Worm (Caenorhabditis elegans): Measurements from ENCODE around the gene lir-2.

DNA sequence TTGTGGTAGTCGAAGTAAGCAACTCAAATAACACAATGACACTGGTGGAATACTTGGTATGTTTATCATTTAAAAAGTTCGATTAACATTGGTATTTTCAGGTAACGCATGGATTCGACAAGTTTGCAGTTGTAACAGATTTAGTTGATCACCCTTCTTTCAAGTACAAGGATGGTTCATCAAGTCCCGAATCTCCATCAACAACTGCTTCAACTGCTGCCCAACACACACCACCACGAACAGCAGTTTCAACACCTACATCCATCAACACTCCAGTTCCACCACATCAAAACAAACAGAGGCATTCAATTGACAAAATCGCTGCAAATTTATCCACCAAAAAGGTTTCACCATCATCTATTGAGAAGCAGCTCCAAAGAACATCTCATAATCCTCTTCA lies 15.4 kb downstream of the lir-2 start:
- TF ChIP-seq ets-7 (tag; optimal IDR thresholded peaks at IDR 0.05) (no peak), ama-1 (optimal IDR thresholded peaks at IDR 0.05) (no peak), flt-1 (GFP tag; IDR thresholded peaks at IDR 0.05) (no peak), hmg-4 (GFP tag; optimal IDR thresholded peaks at IDR 0.05) (no peak), hnd-1 (tag; optimal IDR thresholded peaks at IDR 0.05) (no peak), tbx-37 (GFP tag; conservative IDR thresholded peaks at IDR 0.05) (no peak), sea-1 (GFP tag; conservative IDR thresholded peaks at IDR 0.05) (no peak), scrt-1 (GFP tag; IDR thresholded peaks at IDR 0.05) (no peak)
